In genomic region chrX:3455431-3456001, dm6 we compare ENCODE assay signal across 1 fruit fly cellular context.
TF ChIP-seq lines count a peak whose summit lies in the region.

No protein-coding gene starts in this region.

TF ChIP-seq in whole organism, embryonic, 481 proteins besides CTCF, POLR2A, EP300 and RAD21 (continued from another document and continues in another):
- peak in 1 of 3 experiments; percentile 39 for TF ChIP-seq lola (GFP tag; optimal IDR thresholded peaks at IDR 0.05; lab: Kevin White, UChicago)
- peak; percentile 45; the same call in 1 of the 2 replicates for TF ChIP-seq CG14441 (GFP tag; IDR thresholded peaks at IDR 0.05; lab: Robert Waterston, UW)
- no peak for TF ChIP-seq CG9876 (GFP tag; optimal IDR thresholded peaks at IDR 0.05; lab: Kevin White, UChicago)
- no peak for TF ChIP-seq CG3065 (GFP tag; optimal IDR thresholded peaks at IDR 0.05; lab: Kevin White, UChicago)
- TF ChIP-seq Fer3 (tag; optimal IDR thresholded peaks at IDR 0.05; lab: Kevin White, UChicago) = peak; percentile 15
- no peak for TF ChIP-seq gcm2 (GFP tag; optimal IDR thresholded peaks at IDR 0.05; lab: Kevin White, UChicago)
- no peak for TF ChIP-seq ken (GFP tag; IDR thresholded peaks at IDR 0.05; lab: Robert Waterston, UW)
- peak; percentile 41 for TF ChIP-seq CG32532 (GFP tag; IDR thresholded peaks at IDR 0.05; lab: Robert Waterston, UW)
- TF ChIP-seq sob (GFP tag; IDR thresholded peaks at IDR 0.05; lab: Robert Waterston, UW) = no peak
- no peak for TF ChIP-seq Gsc (GFP tag; IDR thresholded peaks at IDR 0.05; lab: Robert Waterston, UW)
- TF ChIP-seq CG15269 (tag; optimal IDR thresholded peaks at IDR 0.05; lab: Kevin White, UChicago) = peak; percentile 61
- no peak for TF ChIP-seq Ada2b (GFP tag; IDR thresholded peaks at IDR 0.05; lab: Robert Waterston, UW)
- no peak for TF ChIP-seq CG7987 (GFP tag; optimal IDR thresholded peaks at IDR 0.05; lab: Kevin White, UChicago)
- no peak for TF ChIP-seq Bteb2 (GFP tag; optimal IDR thresholded peaks at IDR 0.05; lab: Kevin White, UChicago)
- peak; percentile 4 for TF ChIP-seq pnt (GFP tag; optimal IDR thresholded peaks at IDR 0.05; lab: Kevin White, UChicago)
- TF ChIP-seq nerfin-2 (GFP tag; IDR thresholded peaks at IDR 0.05; lab: Robert Waterston, UW; ENCODE audit: partially characterized antibody) = no peak
- peak; percentile 42 for TF ChIP-seq nau (GFP tag; optimal IDR thresholded peaks at IDR 0.05; lab: Kevin White, UChicago)
- no peak for TF ChIP-seq CG11560 (tag; IDR thresholded peaks at IDR 0.05; lab: Robert Waterston, UW)
- TF ChIP-seq NC2β (GFP tag; optimal IDR thresholded peaks at IDR 0.05; lab: Kevin White, UChicago) = no peak
- TF ChIP-seq tna (GFP tag; IDR thresholded peaks at IDR 0.05; lab: Robert Waterston, UW; ENCODE audit: partially characterized antibody) = no peak
- TF ChIP-seq CG16813 (GFP tag; IDR thresholded peaks at IDR 0.05; lab: Robert Waterston, UW; ENCODE audit: partially characterized antibody) = no peak
- peak; percentile 51 for TF ChIP-seq lab (GFP tag; optimal IDR thresholded peaks at IDR 0.05; lab: Kevin White, UChicago)
- TF ChIP-seq jumu (GFP tag; optimal IDR thresholded peaks at IDR 0.05; lab: Kevin White, UChicago) = no peak
- TF ChIP-seq CoRest (tag; optimal IDR thresholded peaks at IDR 0.05; lab: Kevin White, UChicago) = peak; percentile 75
- TF ChIP-seq gce (GFP tag; IDR thresholded peaks at IDR 0.05; lab: Robert Waterston, UW) = no peak
- TF ChIP-seq Doc2 (GFP tag; IDR thresholded peaks at IDR 0.05; lab: Robert Waterston, UW) = no peak
- no peak for TF ChIP-seq NFAT (GFP tag; IDR thresholded peaks at IDR 0.05; lab: Robert Waterston, UW)
- no peak for TF ChIP-seq ro (GFP tag; IDR thresholded peaks at IDR 0.05; lab: Robert Waterston, UW)
- no peak for TF ChIP-seq CG2889 (GFP tag; IDR thresholded peaks at IDR 0.05; lab: Robert Waterston, UW)
- no peak for TF ChIP-seq kay (GFP tag; optimal IDR thresholded peaks at IDR 0.05; lab: Kevin White, UChicago)
- TF ChIP-seq CG10654 (GFP tag; optimal IDR thresholded peaks at IDR 0.05; lab: Kevin White, UChicago) = no peak
- TF ChIP-seq CG12391 (tag; optimal IDR thresholded peaks at IDR 0.05; lab: Kevin White, UChicago) = peak; percentile 47
- peak in 1 of 2 experiments; percentile 38 for TF ChIP-seq eve (GFP tag; optimal IDR thresholded peaks at IDR 0.05; lab: Kevin White, UChicago)
- TF ChIP-seq CG16815 (GFP tag; optimal IDR thresholded peaks at IDR 0.05; lab: Kevin White, UChicago) = no peak
- no peak for TF ChIP-seq scrt (GFP tag; optimal IDR thresholded peaks at IDR 0.05; lab: Kevin White, UChicago)
- no peak for TF ChIP-seq Dip2 (GFP tag; IDR thresholded peaks at IDR 0.05; lab: Robert Waterston, UW)
- TF ChIP-seq Sry-δ (GFP tag; optimal IDR thresholded peaks at IDR 0.05; lab: Kevin White, UChicago) = no peak
- no peak for TF ChIP-seq aop (GFP tag; IDR thresholded peaks at IDR 0.05; lab: Robert Waterston, UW)
- no peak for TF ChIP-seq D (optimal IDR thresholded peaks at IDR 0.05; lab: Kevin White, UChicago)
- peak; percentile 45 for TF ChIP-seq D (GFP tag; optimal IDR thresholded peaks at IDR 0.05; lab: Kevin White, UChicago)
- TF ChIP-seq CG11456 (GFP tag; IDR thresholded peaks at IDR 0.05; lab: Robert Waterston, UW) = no peak
- TF ChIP-seq vnd (GFP tag; IDR thresholded peaks at IDR 0.05; lab: Robert Waterston, UW; ENCODE audit: partially characterized antibody) = no peak
- TF ChIP-seq CG6689 (GFP tag; IDR thresholded peaks at IDR 0.05; lab: Robert Waterston, UW) = peak; percentile 23; the same call in 1 of the 2 replicates
- TF ChIP-seq fu2 (GFP tag; optimal IDR thresholded peaks at IDR 0.05; lab: Kevin White, UChicago) = no peak
- TF ChIP-seq CG4404 (GFP tag; IDR thresholded peaks at IDR 0.05; lab: Robert Waterston, UW) = no peak
- TF ChIP-seq ap (GFP tag; IDR thresholded peaks at IDR 0.05; lab: Robert Waterston, UW) = no peak
- peak; percentile 67 for TF ChIP-seq CG18262 (tag; optimal IDR thresholded peaks at IDR 0.05; lab: Kevin White, UChicago)
- TF ChIP-seq CG13624 (GFP tag; optimal IDR thresholded peaks at IDR 0.05; lab: Kevin White, UChicago) = no peak
- no peak for TF ChIP-seq HLH54F (GFP tag; optimal IDR thresholded peaks at IDR 0.05; lab: Kevin White, UChicago)
- TF ChIP-seq sd (tag; optimal IDR thresholded peaks at IDR 0.05; lab: Kevin White, UChicago) = no peak
- TF ChIP-seq CG11696 (GFP tag; IDR thresholded peaks at IDR 0.05; lab: Robert Waterston, UW) = no peak
- no peak for TF ChIP-seq CG13287 (GFP tag; IDR thresholded peaks at IDR 0.05; lab: Robert Waterston, UW; ENCODE audit: partially characterized antibody)
- TF ChIP-seq CG10431 (GFP tag; optimal IDR thresholded peaks at IDR 0.05; lab: Kevin White, UChicago) = no peak
- TF ChIP-seq CG18619 (GFP tag; optimal IDR thresholded peaks at IDR 0.05; lab: Kevin White, UChicago) = peak; percentile 10
- no peak for TF ChIP-seq CG6854 (GFP tag; optimal IDR thresholded peaks at IDR 0.05; lab: Kevin White, UChicago)
- no peak for TF ChIP-seq CG15514 (GFP tag; optimal IDR thresholded peaks at IDR 0.05; lab: Kevin White, UChicago)
- no peak for TF ChIP-seq CG12071 (GFP tag; optimal IDR thresholded peaks at IDR 0.05; lab: Kevin White, UChicago)
- no peak for TF ChIP-seq CG4730 (GFP tag; IDR thresholded peaks at IDR 0.05; lab: Robert Waterston, UW)
- no peak for TF ChIP-seq CG13894 (tag; optimal IDR thresholded peaks at IDR 0.05; lab: Kevin White, UChicago)
- no peak for TF ChIP-seq pzg (GFP tag; optimal IDR thresholded peaks at IDR 0.05; lab: Kevin White, UChicago)
- no peak for TF ChIP-seq caup (GFP tag; optimal IDR thresholded peaks at IDR 0.05; lab: Kevin White, UChicago; ENCODE audit: severe bottlenecking)
- TF ChIP-seq CG1529 (GFP tag; optimal IDR thresholded peaks at IDR 0.05; lab: Kevin White, UChicago) = no peak
- no peak for TF ChIP-seq ase (GFP tag; IDR thresholded peaks at IDR 0.05; lab: Robert Waterston, UW)
- TF ChIP-seq luna (GFP tag; optimal IDR thresholded peaks at IDR 0.05; lab: Kevin White, UChicago) = no peak
- 0 out of 2 replicates have a peak, but pooled peaks have one; percentile 35 for TF ChIP-seq CG7372 (GFP tag; IDR thresholded peaks at IDR 0.05; lab: Robert Waterston, UW)
- TF ChIP-seq CG12155 (GFP tag; optimal IDR thresholded peaks at IDR 0.05; lab: Kevin White, UChicago) = peak; percentile 17
- no peak for TF ChIP-seq CG6175 (GFP tag; IDR thresholded peaks at IDR 0.05; lab: Robert Waterston, UW)
- TF ChIP-seq CG9727 (GFP tag; optimal IDR thresholded peaks at IDR 0.05; lab: Kevin White, UChicago) = no peak
- no peak for TF ChIP-seq CG4707 (GFP tag; optimal IDR thresholded peaks at IDR 0.05; lab: Kevin White, UChicago)
- no peak for TF ChIP-seq Sin3A (optimal IDR thresholded peaks at IDR 0.05; lab: Kevin White, UChicago)
- peak; percentile 5 for TF ChIP-seq Nf-YC (tag; optimal IDR thresholded peaks at IDR 0.05; lab: Kevin White, UChicago)
- TF ChIP-seq odd (GFP tag; optimal IDR thresholded peaks at IDR 0.05; lab: Kevin White, UChicago) = no peak
- peak; percentile 60 for TF ChIP-seq Sox102F (GFP tag; optimal IDR thresholded peaks at IDR 0.05; lab: Kevin White, UChicago)
- TF ChIP-seq Hr39 (optimal IDR thresholded peaks at IDR 0.05; lab: Kevin White, UChicago) = no peak
- TF ChIP-seq CG7357 (GFP tag; IDR thresholded peaks at IDR 0.05; lab: Robert Waterston, UW) = no peak
- no peak for TF ChIP-seq B-H1 (GFP tag; IDR thresholded peaks at IDR 0.05; lab: Robert Waterston, UW)
- TF ChIP-seq CG2129 (GFP tag; IDR thresholded peaks at IDR 0.05; lab: Robert Waterston, UW; ENCODE audit: partially characterized antibody) = no peak
- peak; percentile 49 for TF ChIP-seq nerfin-1 (tag; optimal IDR thresholded peaks at IDR 0.05; lab: Kevin White, UChicago)
- no peak for TF ChIP-seq C15 (GFP tag; IDR thresholded peaks at IDR 0.05; lab: Robert Waterston, UW)
- no peak for TF ChIP-seq BEAF-32 (GFP tag; optimal IDR thresholded peaks at IDR 0.05; lab: Kevin White, UChicago)
- no peak for TF ChIP-seq Trl (optimal IDR thresholded peaks at IDR 0.05; lab: Kevin White, UChicago)
- TF ChIP-seq Trl (GFP tag; optimal IDR thresholded peaks at IDR 0.05; lab: Kevin White, UChicago) = no peak
- TF ChIP-seq Spps (tag; optimal IDR thresholded peaks at IDR 0.05; lab: Kevin White, UChicago) = peak; percentile 17
- TF ChIP-seq org-1 (GFP tag; optimal IDR thresholded peaks at IDR 0.05; lab: Kevin White, UChicago) = peak; percentile 2
- no peak for TF ChIP-seq Lhr (GFP tag; optimal IDR thresholded peaks at IDR 0.05; lab: Kevin White, UChicago)
- peak; percentile 66 for TF ChIP-seq CG13424 (tag; optimal IDR thresholded peaks at IDR 0.05; lab: Kevin White, UChicago)
- no peak for TF ChIP-seq MTF-1 (GFP tag; optimal IDR thresholded peaks at IDR 0.05; lab: Kevin White, UChicago; ENCODE audit: borderline replicate concordance)
- no peak for TF ChIP-seq nom (GFP tag; optimal IDR thresholded peaks at IDR 0.05; lab: Kevin White, UChicago)
- no peak for TF ChIP-seq CG15073 (GFP tag; optimal IDR thresholded peaks at IDR 0.05; lab: Kevin White, UChicago)
- no peak for TF ChIP-seq D19B (GFP tag; optimal IDR thresholded peaks at IDR 0.05; lab: Kevin White, UChicago)
- peak; percentile 33; the same call in 1 of the 2 replicates for TF ChIP-seq Rfx (GFP tag; IDR thresholded peaks at IDR 0.05; lab: Robert Waterston, UW)
- no peak for TF ChIP-seq Ravus (GFP tag; IDR thresholded peaks at IDR 0.05; lab: Robert Waterston, UW)
- no peak for TF ChIP-seq Bgb (GFP tag; IDR thresholded peaks at IDR 0.05; lab: Robert Waterston, UW; ENCODE audit: partially characterized antibody)
- peak; percentile 14; the same call in 1 of the 2 replicates for TF ChIP-seq CG10366 (GFP tag; IDR thresholded peaks at IDR 0.05; lab: Robert Waterston, UW)
- no peak for TF ChIP-seq Mad (GFP tag; optimal IDR thresholded peaks at IDR 0.05; lab: Kevin White, UChicago)
- 0 out of 2 replicates have a peak, but pooled peaks have one; percentile 21 for TF ChIP-seq danr (GFP tag; IDR thresholded peaks at IDR 0.05; lab: Robert Waterston, UW)
- TF ChIP-seq tll (GFP tag; optimal IDR thresholded peaks at IDR 0.05; lab: Kevin White, UChicago) = no peak
- TF ChIP-seq cad (GFP tag; optimal IDR thresholded peaks at IDR 0.05; lab: Kevin White, UChicago) = no peak
- peak; percentile 57 for TF ChIP-seq unpg (GFP tag; optimal IDR thresholded peaks at IDR 0.05; lab: Kevin White, UChicago)
- no peak for TF ChIP-seq maf-S (GFP tag; optimal IDR thresholded peaks at IDR 0.05; lab: Kevin White, UChicago)
- TF ChIP-seq CG9215 (GFP tag; IDR thresholded peaks at IDR 0.05; lab: Robert Waterston, UW) = no peak
- peak; percentile 27 for TF ChIP-seq CG18599 (GFP tag; optimal IDR thresholded peaks at IDR 0.05; lab: Kevin White, UChicago)
- no peak for TF ChIP-seq CG32772 (GFP tag; IDR thresholded peaks at IDR 0.05; lab: Robert Waterston, UW)
- TF ChIP-seq jigr1 (GFP tag; IDR thresholded peaks at IDR 0.05; lab: Robert Waterston, UW) = no peak
- peak; percentile 50 for TF ChIP-seq tap (tag; optimal IDR thresholded peaks at IDR 0.05; lab: Kevin White, UChicago)
- no peak for TF ChIP-seq CG10147 (GFP tag; optimal IDR thresholded peaks at IDR 0.05; lab: Kevin White, UChicago)
- TF ChIP-seq toy (GFP tag; IDR thresholded peaks at IDR 0.05; lab: Robert Waterston, UW) = no peak
- TF ChIP-seq CG8359 (GFP tag; optimal IDR thresholded peaks at IDR 0.05; lab: Kevin White, UChicago; ENCODE audit: borderline replicate concordance) = no peak
- no peak for TF ChIP-seq Oaz (GFP tag; IDR thresholded peaks at IDR 0.05; lab: Robert Waterston, UW)
- no peak for TF ChIP-seq B-H2 (GFP tag; optimal IDR thresholded peaks at IDR 0.05; lab: Kevin White, UChicago)
- peak; percentile 49 for TF ChIP-seq CG17328 (GFP tag; IDR thresholded peaks at IDR 0.05; lab: Robert Waterston, UW)
- no peak for TF ChIP-seq CG33557 (GFP tag; optimal IDR thresholded peaks at IDR 0.05; lab: Kevin White, UChicago)
- TF ChIP-seq abd-A (tag; optimal IDR thresholded peaks at IDR 0.05; lab: Kevin White, UChicago) = no peak
- no peak for TF ChIP-seq lbe (GFP tag; optimal IDR thresholded peaks at IDR 0.05; lab: Kevin White, UChicago)
- TF ChIP-seq Dp (GFP tag; optimal IDR thresholded peaks at IDR 0.05; lab: Kevin White, UChicago) = no peak
- TF ChIP-seq sr (GFP tag; IDR thresholded peaks at IDR 0.05; lab: Robert Waterston, UW) = peak; percentile 91
- TF ChIP-seq Antp (GFP tag; optimal IDR thresholded peaks at IDR 0.05; lab: Kevin White, UChicago) = no peak
- TF ChIP-seq CG9797 (GFP tag; optimal IDR thresholded peaks at IDR 0.05; lab: Kevin White, UChicago) = no peak
- TF ChIP-seq schlank (tag; optimal IDR thresholded peaks at IDR 0.05; lab: Kevin White, UChicago) = no peak
- no peak for TF ChIP-seq sc (optimal IDR thresholded peaks at IDR 0.05; lab: Kevin White, UChicago)
- TF ChIP-seq sc (GFP tag; optimal IDR thresholded peaks at IDR 0.05; lab: Kevin White, UChicago) = peak; percentile 21
- TF ChIP-seq CG12769 (tag; optimal IDR thresholded peaks at IDR 0.05; lab: Kevin White, UChicago) = peak; percentile 29
- no peak for TF ChIP-seq CG3726 (GFP tag; IDR thresholded peaks at IDR 0.05; lab: Robert Waterston, UW)
- no peak for TF ChIP-seq mld (GFP tag; IDR thresholded peaks at IDR 0.05; lab: Robert Waterston, UW; ENCODE audit: partially characterized antibody)
- TF ChIP-seq vvl (GFP tag; IDR thresholded peaks at IDR 0.05; lab: Robert Waterston, UW) = 0 out of 2 replicates have a peak, but pooled peaks have one; percentile 15
- peak; percentile 61 for TF ChIP-seq lmd (GFP tag; IDR thresholded peaks at IDR 0.05; lab: Robert Waterston, UW)
- TF ChIP-seq pan (optimal IDR thresholded peaks at IDR 0.05; lab: Kevin White, UChicago) = no peak
- no peak for TF ChIP-seq pan (GFP tag; optimal IDR thresholded peaks at IDR 0.05 in 1 of 2, IDR thresholded peaks at IDR 0.05 in 1 of 2)
- no peak for TF ChIP-seq gro (GFP tag; optimal IDR thresholded peaks at IDR 0.05; lab: Kevin White, UChicago)
- no peak for TF ChIP-seq chif (GFP tag; optimal IDR thresholded peaks at IDR 0.05; lab: Kevin White, UChicago)
- no peak for TF ChIP-seq emc (GFP tag; optimal IDR thresholded peaks at IDR 0.05; lab: Kevin White, UChicago)
- no peak for TF ChIP-seq CG11085 (GFP tag; IDR thresholded peaks at IDR 0.05; lab: Robert Waterston, UW)
- TF ChIP-seq CG31388 (GFP tag; optimal IDR thresholded peaks at IDR 0.05; lab: Kevin White, UChicago) = no peak
- peak; percentile 29 for TF ChIP-seq CG7556 (GFP tag; optimal IDR thresholded peaks at IDR 0.05; lab: Kevin White, UChicago)
- peak; percentile 51 for TF ChIP-seq CG17359 (tag; optimal IDR thresholded peaks at IDR 0.05; lab: Kevin White, UChicago)
- peak; percentile 28 for TF ChIP-seq CG2875 (GFP tag; optimal IDR thresholded peaks at IDR 0.05; lab: Kevin White, UChicago)
- no peak for TF ChIP-seq run (tag; optimal IDR thresholded peaks at IDR 0.05; lab: Kevin White, UChicago)
